Fruit fly (Drosophila melanogaster) whole organism, embryonic: ENCODE data around the gene Crg-1.
A peak's percentile ranks its signal among the peaks of the same experiment; 100 is the strongest.

ENCODE experiments used
- Abd-B ChIP-seq: fragments of 200-800 bp; sonication (Bioruptor generic); optimal IDR thresholded peaks from 2 replicates; lab custom pipeline; 2018; ENCODE audit warnings: missing biosample characterization, mild to moderate bottlenecking, missing genetic modification characterization, moderate library complexity
- Asciz ChIP-seq: fragments of 200-800 bp; sonication (Bioruptor generic); optimal IDR thresholded peaks from 2 replicates; lab custom pipeline; 2017; ENCODE audit warnings: missing biosample characterization, mild to moderate bottlenecking, missing genetic modification characterization, missing genetic modification reagents
- Atf3 ChIP-seq: fragments of 200-800 bp; sonication (Bioruptor generic); optimal IDR thresholded peaks from 3 replicates; lab custom pipeline; 2016; ENCODE audit warnings: missing biosample characterization, missing genetic modification characterization
- B-H1 ChIP-seq: fragments of 200-800 bp; sonication (Bioruptor generic); IDR thresholded peaks from 3 replicates; pipeline ENCODE4 v1.3.6; 2022; ENCODE audit warnings: missing biosample characterization, missing genetic modification characterization
- CG11093 ChIP-seq: fragments of 200-800 bp; sonication (Bioruptor generic); IDR thresholded peaks from 3 replicates; pipeline ENCODE4 v1.3.6; 2022; ENCODE audit warnings: missing biosample characterization, missing genetic modification characterization
- CG11695 ChIP-seq: fragments of 200-800 bp; sonication (Bioruptor generic); IDR thresholded peaks from 3 replicates; pipeline ENCODE4 v1.3.6; 2022; ENCODE audit warnings: missing biosample characterization, missing genetic modification characterization
- CG15073 ChIP-seq: fragments of 200-800 bp; sonication (Bioruptor generic); optimal IDR thresholded peaks from 2 replicates; lab custom pipeline; 2016; ENCODE audit warnings: missing biosample characterization, missing genetic modification characterization
- CG18619 ChIP-seq: fragments of 200-800 bp; sonication (Bioruptor generic); optimal IDR thresholded peaks from 3 replicates; lab custom pipeline; 2017; ENCODE audit warnings: missing biosample characterization, mild to moderate bottlenecking, missing genetic modification characterization
- CG3065 ChIP-seq: fragments of 200-800 bp; sonication (Bioruptor generic); optimal IDR thresholded peaks from 2 replicates; lab custom pipeline; 2016; ENCODE audit warnings: missing biosample characterization, missing genetic modification characterization
- CG31224 ChIP-seq: fragments of 200-800 bp; sonication (Bioruptor generic); IDR thresholded peaks from 2 replicates; pipeline ENCODE4 v1.3.6; 2022; ENCODE audit warnings: missing biosample characterization, missing genetic modification characterization
- CG32532 ChIP-seq: fragments of 200-800 bp; sonication (Bioruptor generic); IDR thresholded peaks from 2 replicates; pipeline ENCODE4 v1.3.6; 2022; ENCODE audit warnings: missing biosample characterization, missing genetic modification characterization
- CG32767 ChIP-seq: fragments of 200-800 bp; sonication (Bioruptor generic); IDR thresholded peaks from 2 replicates; pipeline ENCODE4 v1.3.6; 2022; ENCODE audit warnings: missing biosample characterization, missing genetic modification characterization
- CG32772 ChIP-seq: fragments of 200-800 bp; sonication (Bioruptor generic); IDR thresholded peaks from 2 replicates; pipeline ENCODE4 v1.3.6; 2022; ENCODE audit warnings: missing biosample characterization, missing genetic modification characterization
- CG4820 ChIP-seq: fragments of 200-800 bp; sonication (Bioruptor generic); optimal IDR thresholded peaks from 3 replicates; lab custom pipeline; 2016; ENCODE audit warnings: missing biosample characterization, missing genetic modification characterization
- CG5245 ChIP-seq: fragments of 200-800 bp; sonication (Bioruptor generic); optimal IDR thresholded peaks from 3 replicates; lab custom pipeline; 2016; ENCODE audit warnings: missing biosample characterization, missing genetic modification characterization
- CG6689 ChIP-seq: fragments of 200-800 bp; sonication (Bioruptor generic); IDR thresholded peaks from 2 replicates; pipeline ENCODE4 v1.3.6; 2022; ENCODE audit warnings: missing biosample characterization, missing genetic modification characterization
- CG7372 ChIP-seq: fragments of 200-800 bp; sonication (Bioruptor generic); IDR thresholded peaks from 2 replicates; pipeline ENCODE4 v1.3.6; 2022; ENCODE audit warnings: missing biosample characterization, missing genetic modification characterization
- CG8281 ChIP-seq: fragments of 200-800 bp; sonication (Bioruptor generic); optimal IDR thresholded peaks from 2 replicates; lab custom pipeline; 2018; ENCODE audit warnings: missing biosample characterization, mild to moderate bottlenecking, missing genetic modification characterization, moderate library complexity
- Doc3 ChIP-seq: fragments of 200-800 bp; sonication (Bioruptor generic); IDR thresholded peaks from 3 replicates; pipeline ENCODE4 v1.3.6; 2022; ENCODE audit warnings: missing biosample characterization, missing genetic modification characterization; ENCODE audit not compliant: partially characterized antibody
- E2f1 ChIP-seq: fragments of 200-800 bp; sonication (Bioruptor generic); IDR thresholded peaks from 2 replicates; pipeline ENCODE4 v1.3.6; 2022; ENCODE audit warnings: missing biosample characterization, missing genetic modification characterization
- Eip74EF ChIP-seq, 2 experiments: fragments of 200-800 bp in 1 of 2; fragments of >200 bp in 1 of 2; sonication (Bioruptor generic) in 1 of 2; optimal IDR thresholded peaks; 2 replicates each; lab custom pipeline; 2017 to 2019; ENCODE audit warnings: missing biosample characterization in 2 of 2, missing genetic modification characterization in 2 of 2, mild to moderate bottlenecking in 1 of 2, moderate library complexity in 1 of 2
- Gsc ChIP-seq: fragments of 200-800 bp; sonication (Bioruptor generic); IDR thresholded peaks from 2 replicates; pipeline ENCODE4 v1.3.6; 2022; ENCODE audit warnings: missing biosample characterization, missing genetic modification characterization
- HLH54F ChIP-seq: fragments of 200-800 bp; sonication (Bioruptor generic); optimal IDR thresholded peaks from 3 replicates; lab custom pipeline; 2016; ENCODE audit warnings: missing biosample characterization, missing genetic modification characterization
- Hmx ChIP-seq: fragments of 200-800 bp; sonication (Bioruptor generic); optimal IDR thresholded peaks from 2 replicates; lab custom pipeline; 2016; ENCODE audit warnings: missing biosample characterization, missing genetic modification characterization
- Hr39 ChIP-seq: fragments of >200 bp; optimal IDR thresholded peaks from 2 replicates; lab custom pipeline; 2017
- Mad ChIP-seq: fragments of 200-800 bp; sonication (Bioruptor generic); optimal IDR thresholded peaks from 2 replicates; lab custom pipeline; 2016; ENCODE audit warnings: missing biosample characterization, missing genetic modification characterization
- Mes4 ChIP-seq: fragments of 200-800 bp; sonication (Bioruptor generic); optimal IDR thresholded peaks from 2 replicates; lab custom pipeline; 2016; ENCODE audit warnings: missing biosample characterization, missing genetic modification characterization
- Oli ChIP-seq: fragments of 200-800 bp; sonication (Bioruptor generic); optimal IDR thresholded peaks from 2 replicates; lab custom pipeline; 2018; ENCODE audit warnings: missing biosample characterization, mild to moderate bottlenecking, missing genetic modification characterization, moderate library complexity
- amos ChIP-seq: fragments of 200-800 bp; sonication (Bioruptor generic); IDR thresholded peaks from 2 replicates; pipeline ENCODE4 v1.3.6; 2022; ENCODE audit warnings: missing biosample characterization, missing genetic modification characterization; ENCODE audit not compliant: partially characterized antibody
- ash1 ChIP-seq: fragments of 200-800 bp; sonication (Bioruptor generic); optimal IDR thresholded peaks from 2 replicates; lab custom pipeline; 2018; ENCODE audit warnings: missing biosample characterization, mild to moderate bottlenecking, missing genetic modification characterization
- bowl ChIP-seq: fragments of 200-800 bp; sonication (Bioruptor generic); IDR thresholded peaks from 2 replicates; pipeline ENCODE4 v1.3.6; 2022; ENCODE audit warnings: missing biosample characterization, missing genetic modification characterization
- bsh ChIP-seq, 2 experiments: fragments of 200-800 bp; sonication (Bioruptor generic); optimal IDR thresholded peaks; 2 replicates each; lab custom pipeline; 2017 to 2018; ENCODE audit warnings: mild to moderate bottlenecking in 2 of 2, missing biosample characterization in 2 of 2, missing genetic modification characterization in 2 of 2, moderate library complexity in 1 of 2
- cad ChIP-seq: fragments of >200 bp; optimal IDR thresholded peaks from 2 replicates; lab custom pipeline; 2017; ENCODE audit warnings: missing biosample characterization, missing genetic modification characterization
- croc ChIP-seq: fragments of 200-800 bp; sonication (Bioruptor generic); conservative IDR thresholded peaks from 3 replicates; pipeline ENCODE4 v1.3.6; 2022; ENCODE audit warnings: missing biosample characterization, missing genetic modification characterization
- gem ChIP-seq: fragments of 200-800 bp; sonication (Bioruptor generic); optimal IDR thresholded peaks from 2 replicates; lab custom pipeline; 2019; ENCODE audit warnings: missing biosample characterization, mild to moderate bottlenecking, missing genetic modification characterization, moderate library complexity
- gro ChIP-seq: fragments of 200-800 bp; sonication (Bioruptor generic); optimal IDR thresholded peaks from 2 replicates; lab custom pipeline; 2016; ENCODE audit warnings: missing biosample characterization, missing genetic modification characterization
- jumu ChIP-seq: fragments of 200-800 bp; sonication (Bioruptor generic); optimal IDR thresholded peaks from 3 replicates; lab custom pipeline; 2016; ENCODE audit warnings: missing biosample characterization, missing genetic modification characterization
- nau ChIP-seq: fragments of 200-800 bp; sonication (Bioruptor generic); optimal IDR thresholded peaks from 3 replicates; lab custom pipeline; 2017; ENCODE audit warnings: missing biosample characterization, mild to moderate bottlenecking, missing genetic modification characterization, missing genetic modification reagents
- otp ChIP-seq: fragments of 200-800 bp; sonication (Bioruptor generic); IDR thresholded peaks from 3 replicates; pipeline ENCODE4, ENCODE4 v1.3.6; 2022; ENCODE audit warnings: missing biosample characterization, missing genetic modification characterization
- pan ChIP-seq, 4 experiments: fragments of >200 bp in 3 of 4; fragments of 200-800 bp in 1 of 4; sonication (Bioruptor generic) in 1 of 4; optimal IDR thresholded peaks in 3 of 4; IDR thresholded peaks in 1 of 4; 2 replicates each; pipeline versions ENCODE4 v1.3.6 to Lab custom; 2017 to 2022; ENCODE audit warnings: missing biosample characterization in 2 of 4, missing genetic modification characterization in 2 of 4, mixed read lengths in 1 of 4
- pb ChIP-seq: fragments of 200-800 bp; sonication (Bioruptor generic); optimal IDR thresholded peaks from 3 replicates; lab custom pipeline; 2016; ENCODE audit warnings: missing biosample characterization, missing genetic modification characterization
- phol ChIP-seq: fragments of 200-800 bp; sonication (Bioruptor generic); optimal IDR thresholded peaks from 3 replicates; lab custom pipeline; 2018; ENCODE audit warnings: missing biosample characterization, mild to moderate bottlenecking, missing genetic modification characterization, moderate library complexity
- run ChIP-seq: fragments of 200-800 bp; sonication (Bioruptor generic); optimal IDR thresholded peaks from 3 replicates; lab custom pipeline; 2018; ENCODE audit warnings: missing biosample characterization, mild to moderate bottlenecking, missing genetic modification characterization
- sisA ChIP-seq: fragments of 200-800 bp; sonication (Bioruptor generic); IDR thresholded peaks from 2 replicates; pipeline ENCODE4 v1.3.6; 2022; ENCODE audit warnings: missing biosample characterization, missing genetic modification characterization
- sna ChIP-seq: fragments of 200-800 bp; sonication (Bioruptor generic); IDR thresholded peaks from 2 replicates; pipeline ENCODE4 v1.3.6; 2022; ENCODE audit warnings: missing biosample characterization, missing genetic modification characterization; ENCODE audit not compliant: partially characterized antibody
- tin ChIP-seq: fragments of 200-800 bp; sonication (Bioruptor generic); optimal IDR thresholded peaks from 3 replicates; lab custom pipeline; 2016; ENCODE audit warnings: missing biosample characterization, missing genetic modification characterization
- tll ChIP-seq, 2 experiments: fragments of 200-800 bp in 1 of 2; fragments of >200 bp in 1 of 2; sonication (Bioruptor generic) in 1 of 2; optimal IDR thresholded peaks; 2 replicates each; lab custom pipeline; 2017 to 2019; ENCODE audit warnings: missing biosample characterization in 2 of 2, missing genetic modification characterization in 2 of 2, mild to moderate bottlenecking in 1 of 2, moderate library complexity in 1 of 2
- tna ChIP-seq: fragments of 200-800 bp; sonication (Bioruptor generic); IDR thresholded peaks from 2 replicates; pipeline ENCODE4 v1.3.6; 2022; ENCODE audit warnings: missing biosample characterization, missing genetic modification characterization; ENCODE audit not compliant: partially characterized antibody
- toy ChIP-seq: fragments of 200-800 bp; sonication (Bioruptor generic); IDR thresholded peaks from 2 replicates; pipeline ENCODE4 v1.3.6; 2022; ENCODE audit warnings: missing biosample characterization, missing genetic modification characterization
- zfh1 ChIP-seq: fragments of 200-800 bp; sonication (Bioruptor generic); IDR thresholded peaks from 3 replicates; pipeline ENCODE4 v1.3.6; 2022; ENCODE audit warnings: missing biosample characterization, missing genetic modification characterization
- zfh2 ChIP-seq: fragments of 200-800 bp; sonication (Bioruptor generic); optimal IDR thresholded peaks from 2 replicates; lab custom pipeline; 2016; ENCODE audit warnings: missing biosample characterization, missing genetic modification characterization

Gene Crg-1

DNA sequence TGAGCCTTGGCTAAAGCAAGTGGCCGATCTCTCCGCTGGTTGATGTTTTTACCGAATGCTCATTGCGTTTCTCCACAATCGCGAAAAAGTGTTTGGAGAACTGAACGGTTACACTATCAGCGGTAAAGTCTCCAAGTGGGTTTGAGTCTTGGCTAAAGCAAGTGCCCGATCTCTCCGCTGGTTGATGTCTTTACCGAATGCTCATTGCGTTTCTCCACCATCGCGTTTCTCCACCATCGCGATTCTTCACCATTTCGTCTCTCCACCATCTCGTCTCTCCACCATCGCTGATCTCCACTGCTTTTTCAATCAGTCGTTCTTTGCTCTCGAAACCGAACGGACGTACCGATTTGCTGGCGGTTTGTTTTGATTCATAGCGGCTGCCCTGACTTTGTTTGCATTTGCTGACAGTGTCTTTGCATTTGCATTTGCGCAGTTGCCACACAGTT, 18.3 kb downstream of the Crg-1 start, which contains the start of gene ec (continued):
- TF ChIP-seq gro (GFP tag; lab: Kevin White, UChicago) (no peak), CG18619 (GFP tag; lab: Kevin White, UChicago) (peak; percentile 11), CG31224 (GFP tag; lab: Robert Waterston, UW) (no peak), Eip74EF (GFP tag; optimal IDR thresholded peaks at IDR 0.05; lab: Kevin White, UChicago) (no peak), sisA (GFP tag; lab: Robert Waterston, UW) (no peak), CG6689 (GFP tag; lab: Robert Waterston, UW) (no peak), otp (GFP tag; lab: Robert Waterston, UW) (0 out of 3 replicates have a peak, but pooled peaks have one; percentile 39), E2f1 (GFP tag; lab: Robert Waterston, UW) (no peak), tll (GFP tag; optimal IDR thresholded peaks at IDR 0.05; lab: Kevin White, UChicago) (no peak), ash1 (no peak), gem (tag; lab: Kevin White, UChicago) (no peak), pan (optimal IDR thresholded peaks at IDR 0.05; lab: Kevin White, UChicago) (no peak), pan (GFP tag; optimal IDR thresholded peaks at IDR 0.05 in 1 of 2, IDR thresholded peaks at IDR 0.05 in 1 of 2) (no peak), CG32532 (GFP tag; lab: Robert Waterston, UW) (peak; percentile 41; the same call in 1 of the 2 replicates), CG11093 (GFP tag; lab: Robert Waterston, UW) (no peak), B-H1 (GFP tag; lab: Robert Waterston, UW) (no peak; the same call in 2 of the 3 replicates), CG7372 (GFP tag; lab: Robert Waterston, UW) (no peak), CG8281 (tag; lab: Kevin White, UChicago) (no peak), CG32772 (GFP tag; lab: Robert Waterston, UW) (no peak), CG3065 (GFP tag; lab: Kevin White, UChicago) (no peak), HLH54F (GFP tag; lab: Kevin White, UChicago) (no peak), phol (tag; lab: Kevin White, UChicago) (peak; percentile 30), Mad (GFP tag; lab: Kevin White, UChicago) (no peak), Abd-B (no peak), Hmx (GFP tag; lab: Kevin White, UChicago) (no peak), nau (GFP tag; lab: Kevin White, UChicago) (no peak), Asciz (peak; percentile 42), croc (GFP tag; lab: Robert Waterston, UW) (no peak), CG5245 (GFP tag; lab: Kevin White, UChicago) (no peak), Gsc (GFP tag; lab: Robert Waterston, UW) (no peak), Mes4 (GFP tag; lab: Kevin White, UChicago) (no peak), Oli (tag; lab: Kevin White, UChicago) (no peak), CG32767 (GFP tag; lab: Robert Waterston, UW) (no peak), toy (no peak), zfh2 (GFP tag; lab: Kevin White, UChicago) (no peak), jumu (GFP tag; lab: Kevin White, UChicago) (no peak), pb (GFP tag; lab: Kevin White, UChicago) (no peak), cad (GFP tag; lab: Kevin White, UChicago) (no peak), zfh1 (GFP tag; lab: Robert Waterston, UW) (0 out of 3 replicates have a peak, but pooled peaks have one; percentile 18), bsh (GFP tag; optimal IDR thresholded peaks at IDR 0.05; lab: Kevin White, UChicago) (no peak), sna (GFP tag; lab: Robert Waterston, UW) (0 out of 2 replicates have a peak, but pooled peaks have one; percentile 15), CG15073 (GFP tag; lab: Kevin White, UChicago) (no peak), tin (GFP tag; lab: Kevin White, UChicago) (no peak), Hr39 (lab: Kevin White, UChicago) (no peak), run (no peak), CG11695 (no peak), amos (GFP tag; lab: Robert Waterston, UW) (peak; percentile 45; the same call in 1 of the 2 replicates), Atf3 (GFP tag; lab: Kevin White, UChicago) (no peak), tna (GFP tag; lab: Robert Waterston, UW) (0 out of 2 replicates have a peak, but pooled peaks have one; percentile 23), CG4820 (GFP tag; lab: Kevin White, UChicago) (no peak), Doc3 (GFP tag; lab: Robert Waterston, UW) (no peak), bowl (GFP tag; lab: Robert Waterston, UW) (no peak)
